Fruit fly (Drosophila melanogaster): ENCODE measurements around the gene p.

Gene p

DNA sequence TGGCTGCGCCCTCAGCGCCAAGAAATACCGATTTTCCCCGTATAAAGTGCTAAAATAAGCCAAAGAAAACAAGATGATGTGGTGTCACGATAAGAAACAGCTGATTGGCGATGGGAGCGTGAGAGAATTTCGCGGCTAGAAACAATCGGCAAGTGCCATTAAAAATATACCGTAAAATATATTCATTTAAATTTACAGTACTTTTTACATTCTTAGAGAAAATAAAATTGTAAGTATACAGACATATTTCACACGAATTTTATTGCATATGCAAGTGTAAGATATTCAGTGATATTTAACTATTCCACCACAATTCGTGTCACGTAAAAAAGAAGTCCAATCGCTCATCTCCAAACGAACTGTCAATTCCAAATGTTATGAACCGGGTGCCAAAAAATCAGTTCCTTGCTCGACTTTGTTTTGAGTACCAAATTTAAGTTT, 6.1 kb upstream of the p start, which contains the start of the genes Unc50, CG11755 and CG8043 (continued):
- no peak for TF ChIP-seq CG43689 (GFP tag; IDR thresholded peaks at IDR 0.05)
- no peak for TF ChIP-seq Hr39 (optimal IDR thresholded peaks at IDR 0.05)
- no peak for TF ChIP-seq da (GFP tag; optimal IDR thresholded peaks at IDR 0.05)
- TF ChIP-seq Mad (GFP tag; optimal IDR thresholded peaks at IDR 0.05) = peak; percentile 76
- no peak for TF ChIP-seq CG12071 (GFP tag; optimal IDR thresholded peaks at IDR 0.05)
- no peak for TF ChIP-seq pita (GFP tag; optimal IDR thresholded peaks at IDR 0.05)
- peak; percentile 51 for TF ChIP-seq CG2875 (GFP tag; optimal IDR thresholded peaks at IDR 0.05)
- no peak for TF ChIP-seq scrt (GFP tag; optimal IDR thresholded peaks at IDR 0.05)
- TF ChIP-seq run (tag; optimal IDR thresholded peaks at IDR 0.05) = peak; percentile 26
- no peak for TF ChIP-seq Trl (optimal IDR thresholded peaks at IDR 0.05)
- peak; percentile 56 for TF ChIP-seq Trl (GFP tag; optimal IDR thresholded peaks at IDR 0.05)
- TF ChIP-seq otp (GFP tag; IDR thresholded peaks at IDR 0.05) = no peak
- TF ChIP-seq schlank (tag; optimal IDR thresholded peaks at IDR 0.05) = peak; percentile 22
- peak; percentile 78 for TF ChIP-seq CG4424 (GFP tag; optimal IDR thresholded peaks at IDR 0.05)
- TF ChIP-seq h (optimal IDR thresholded peaks at IDR 0.05) = no peak
- peak; percentile 56 for TF ChIP-seq CG3995 (GFP tag; optimal IDR thresholded peaks at IDR 0.05)
- TF ChIP-seq Xrp1 (GFP tag; IDR thresholded peaks at IDR 0.05) = peak; percentile 82
- TF ChIP-seq Six4 (GFP tag; optimal IDR thresholded peaks at IDR 0.05) = peak; percentile 57
- peak; percentile 94 for TF ChIP-seq trem (tag; optimal IDR thresholded peaks at IDR 0.05)
- TF ChIP-seq CG10321 (GFP tag; IDR thresholded peaks at IDR 0.05) = no peak
- TF ChIP-seq Spps (tag; optimal IDR thresholded peaks at IDR 0.05) = peak; percentile 48
- peak; percentile 80 for TF ChIP-seq CG11504 (tag; optimal IDR thresholded peaks at IDR 0.05)
- peak; percentile 34 for TF ChIP-seq repo (GFP tag; optimal IDR thresholded peaks at IDR 0.05)
- TF ChIP-seq CG8924 (tag; optimal IDR thresholded peaks at IDR 0.05) = peak; percentile 82
- TF ChIP-seq CG11560 (tag; IDR thresholded peaks at IDR 0.05) = no peak
- TF ChIP-seq CG18476 (GFP tag; optimal IDR thresholded peaks at IDR 0.05) = peak; percentile 54
- peak; percentile 99 for TF ChIP-seq CG16813 (GFP tag; IDR thresholded peaks at IDR 0.05; ENCODE audit: partially characterized antibody)
- peak; percentile 52 for TF ChIP-seq pnt (GFP tag; optimal IDR thresholded peaks at IDR 0.05)
- peak; percentile 1 for TF ChIP-seq CG4707 (GFP tag; optimal IDR thresholded peaks at IDR 0.05)
- TF ChIP-seq CG10543 (GFP tag; optimal IDR thresholded peaks at IDR 0.05) = peak; percentile 78
- TF ChIP-seq CG16779 (GFP tag; IDR thresholded peaks at IDR 0.05) = no peak
- TF ChIP-seq CG3838 (GFP tag; optimal IDR thresholded peaks at IDR 0.05) = peak; percentile 44
- peak; percentile 44 for TF ChIP-seq CG10959 (GFP tag; IDR thresholded peaks at IDR 0.05)
- TF ChIP-seq so (GFP tag; IDR thresholded peaks at IDR 0.05) = peak; percentile 55; the same call in 1 of the 3 replicates
- TF ChIP-seq NFAT (GFP tag; IDR thresholded peaks at IDR 0.05) = peak; percentile 66
- peak; percentile 57 for TF ChIP-seq bab2 (GFP tag; optimal IDR thresholded peaks at IDR 0.05)
- TF ChIP-seq dimm (GFP tag; IDR thresholded peaks at IDR 0.05) = no peak
- TF ChIP-seq NC2α (GFP tag; optimal IDR thresholded peaks at IDR 0.05) = no peak
- TF ChIP-seq gt (GFP tag; IDR thresholded peaks at IDR 0.05) = no peak
- TF ChIP-seq CG18599 (GFP tag; optimal IDR thresholded peaks at IDR 0.05) = no peak
- TF ChIP-seq unc-4 (GFP tag; IDR thresholded peaks at IDR 0.05; ENCODE audit: partially characterized antibody) = peak; percentile 98
- peak; percentile 46 for TF ChIP-seq Sry-β (GFP tag; optimal IDR thresholded peaks at IDR 0.05)
- no peak for TF ChIP-seq aop (GFP tag; IDR thresholded peaks at IDR 0.05)
- peak in 1 of 2 experiments; percentile 72 for TF ChIP-seq bsh (GFP tag; optimal IDR thresholded peaks at IDR 0.05)
- no peak for TF ChIP-seq fd64A (GFP tag; optimal IDR thresholded peaks at IDR 0.05)
- TF ChIP-seq CG16863 (GFP tag; optimal IDR thresholded peaks at IDR 0.05) = peak; percentile 44
- peak; percentile 48 for TF ChIP-seq NC2β (GFP tag; optimal IDR thresholded peaks at IDR 0.05)
- TF ChIP-seq CTCF (GFP tag; optimal IDR thresholded peaks at IDR 0.05) = no peak
- peak; percentile 100 for TF ChIP-seq Doc3 (GFP tag; IDR thresholded peaks at IDR 0.05; ENCODE audit: partially characterized antibody)
- TF ChIP-seq Dbx (GFP tag; IDR thresholded peaks at IDR 0.05) = peak; percentile 90
- no peak for TF ChIP-seq lov (optimal IDR thresholded peaks at IDR 0.05)
- 0 out of 3 replicates have a peak, but pooled peaks have one; percentile 11 for TF ChIP-seq lov (GFP tag; IDR thresholded peaks at IDR 0.05)
- peak; percentile 85 for TF ChIP-seq CG2712 (tag; optimal IDR thresholded peaks at IDR 0.05)

All from whole organism, embryonic.